Worm (Caenorhabditis elegans): ENCODE measurements around the gene oig-2.

DNA sequence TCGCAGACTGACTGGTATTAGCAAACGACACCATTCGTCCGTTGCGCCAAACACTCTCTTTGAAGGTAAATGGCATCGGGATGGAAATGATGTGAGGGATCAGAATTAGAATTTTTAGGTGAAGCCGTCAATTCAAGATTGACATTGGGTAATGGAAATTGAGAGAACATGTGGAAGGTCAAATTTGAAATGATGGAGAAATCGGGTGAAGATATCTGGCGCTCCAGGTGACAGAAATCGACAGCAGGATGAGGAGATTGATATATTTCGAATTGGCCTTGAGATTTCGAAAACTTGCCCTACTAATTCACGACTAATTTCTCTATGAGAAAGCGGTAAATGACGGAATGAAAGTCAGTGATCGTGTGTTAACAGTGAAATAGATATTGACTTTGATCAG, 14.6 kb upstream of the oig-2 start:
- no peak for TF ChIP-seq lir-3 (tag; optimal IDR thresholded peaks at IDR 0.05)
- TF ChIP-seq gei-8 (GFP tag; optimal IDR thresholded peaks at IDR 0.05) = no peak
- TF ChIP-seq nhr-76 (tag; optimal IDR thresholded peaks at IDR 0.05) = no peak

All from whole organism, L4 larva.